In the genomic region with DNA sequence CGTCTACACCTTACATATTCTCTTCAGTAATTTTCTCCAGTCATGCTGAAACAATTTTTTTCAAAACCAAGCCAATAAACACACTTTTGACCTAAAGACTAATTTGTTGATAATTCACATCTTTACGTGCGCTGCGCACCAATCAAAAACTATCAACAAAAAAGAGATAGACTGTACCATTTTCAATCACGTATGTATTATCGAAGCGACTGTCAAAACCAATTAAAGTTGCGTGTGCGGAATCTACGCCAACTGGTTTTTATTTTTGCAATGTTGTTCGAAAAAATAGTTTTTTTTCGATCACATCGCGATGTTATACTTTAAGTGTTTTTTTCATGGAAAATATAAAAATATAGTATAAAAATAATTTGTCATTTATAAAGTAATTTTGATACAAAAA, we compare ENCODE assay signal across 5 worm cellular contexts.
TF ChIP-seq lines count a peak whose summit lies in the region.

No protein-coding gene starts in this region.

TF ChIP-seq in whole organism, L1 larva, 84 proteins besides CTCF, POLR2A, EP300 and RAD21 (continues in another document):
- TF ChIP-seq nhr-90 (tag; optimal IDR thresholded peaks at IDR 0.05; lab: Kevin White, UChicago; ENCODE audit: poor library complexity) = peak; percentile 22
- TF ChIP-seq snpc-4 (tag; optimal IDR thresholded peaks at IDR 0.05; lab: Kevin White, UChicago) = no peak
- no peak for TF ChIP-seq fos-1 (tag; optimal IDR thresholded peaks at IDR 0.05; lab: Kevin White, UChicago)
- peak; percentile 42 for TF ChIP-seq snu-23 (GFP tag; optimal IDR thresholded peaks at IDR 0.05; lab: Kevin White, UChicago)
- peak; percentile 46 for TF ChIP-seq nhr-71 (tag; optimal IDR thresholded peaks at IDR 0.05; lab: Kevin White, UChicago)
- TF ChIP-seq sptf-1 (tag; optimal IDR thresholded peaks at IDR 0.05; lab: Kevin White, UChicago) = no peak
- TF ChIP-seq lin-35 (GFP tag; optimal IDR thresholded peaks at IDR 0.05; lab: Kevin White, UChicago) = peak in 1 of 2 experiments; percentile 12
- TF ChIP-seq elt-3 (tag; optimal IDR thresholded peaks at IDR 0.05; lab: Kevin White, UChicago) = peak in 5 of 6 experiments; percentile 44 to 90 (median 68)
- peak in 1 of 2 experiments; percentile 51 for TF ChIP-seq lsy-2 (tag; optimal IDR thresholded peaks at IDR 0.05; lab: Kevin White, UChicago)
- peak; percentile 82 for TF ChIP-seq grh-1 (GFP tag; IDR thresholded peaks at IDR 0.05; lab: Robert Waterston, UW)
- TF ChIP-seq lin-14 (GFP tag; optimal IDR thresholded peaks at IDR 0.05; lab: Kevin White, UChicago) = peak; percentile 68
- TF ChIP-seq mdl-1 (tag; optimal IDR thresholded peaks at IDR 0.05; lab: Kevin White, UChicago) = peak in 1 of 2 experiments; percentile 24
- TF ChIP-seq xbp-1 (tag; optimal IDR thresholded peaks at IDR 0.05; lab: Kevin White, UChicago) = peak; percentile 2
- TF ChIP-seq lin-39 (tag; optimal IDR thresholded peaks at IDR 0.05; lab: Kevin White, UChicago) = no peak
- TF ChIP-seq unc-130 (tag; optimal IDR thresholded peaks at IDR 0.05; lab: Kevin White, UChicago) = peak; percentile 27
- TF ChIP-seq nhr-47 (tag; optimal IDR thresholded peaks at IDR 0.05; lab: Kevin White, UChicago) = no peak
- peak; percentile 33 for TF ChIP-seq tbx-2 (tag; optimal IDR thresholded peaks at IDR 0.05; lab: Kevin White, UChicago)

TF ChIP-seq in whole organism, L2 larva, 48 proteins besides CTCF, POLR2A, EP300 and RAD21 (continues in another document):
- TF ChIP-seq nhr-25 (tag; optimal IDR thresholded peaks at IDR 0.05; lab: Kevin White, UChicago) = peak; percentile 63
- no peak for TF ChIP-seq mdl-1 (tag; optimal IDR thresholded peaks at IDR 0.05; lab: Kevin White, UChicago)
- no peak for TF ChIP-seq F13H6.1 (tag; optimal IDR thresholded peaks at IDR 0.05; lab: Kevin White, UChicago)
- no peak for TF ChIP-seq elt-3 (tag; optimal IDR thresholded peaks at IDR 0.05; lab: Kevin White, UChicago)
- no peak for TF ChIP-seq egl-27 (tag; optimal IDR thresholded peaks at IDR 0.05; lab: Kevin White, UChicago)
- no peak for TF ChIP-seq elt-1 (tag; optimal IDR thresholded peaks at IDR 0.05; lab: Kevin White, UChicago)
- TF ChIP-seq aly-2 (tag; optimal IDR thresholded peaks at IDR 0.05; lab: Kevin White, UChicago) = no peak
- TF ChIP-seq blmp-1 (tag; optimal IDR thresholded peaks at IDR 0.05; lab: Kevin White, UChicago; ENCODE audit: insufficient read depth) = no peak
- peak; percentile 1 for TF ChIP-seq crh-2 (tag; optimal IDR thresholded peaks at IDR 0.05; lab: Kevin White, UChicago)
- no peak for TF ChIP-seq nhr-77 (tag; optimal IDR thresholded peaks at IDR 0.05; lab: Kevin White, UChicago)
- TF ChIP-seq ama-1 (optimal IDR thresholded peaks at IDR 0.05; lab: Kevin White, UChicago) = no peak
- TF ChIP-seq gmeb-1 (tag; optimal IDR thresholded peaks at IDR 0.05; lab: Kevin White, UChicago) = no peak
- no peak for TF ChIP-seq unc-62 (GFP tag; optimal IDR thresholded peaks at IDR 0.05; lab: Kevin White, UChicago)
- TF ChIP-seq mab-5 (tag; optimal IDR thresholded peaks at IDR 0.05; lab: Kevin White, UChicago) = no peak
- TF ChIP-seq mbf-1 (tag; optimal IDR thresholded peaks at IDR 0.05; lab: Kevin White, UChicago) = no peak
- peak; percentile 46 for TF ChIP-seq sma-9 (GFP tag; optimal IDR thresholded peaks at IDR 0.05; lab: Kevin White, UChicago)
- no peak for TF ChIP-seq sma-9 (tag; optimal IDR thresholded peaks at IDR 0.05; lab: Kevin White, UChicago)
- no peak for TF ChIP-seq unc-39 (tag; optimal IDR thresholded peaks at IDR 0.05; lab: Kevin White, UChicago)
- TF ChIP-seq nhr-11 (tag; optimal IDR thresholded peaks at IDR 0.05; lab: Kevin White, UChicago) = no peak

TF ChIP-seq in whole organism, L3 larva, 47 proteins besides CTCF, POLR2A, EP300 and RAD21:
- no peak for TF ChIP-seq lsy-12 (tag; optimal IDR thresholded peaks at IDR 0.05; lab: Kevin White, UChicago)
- TF ChIP-seq nfya-1 (tag; optimal IDR thresholded peaks at IDR 0.05; lab: Kevin White, UChicago; ENCODE audit: insufficient read depth) = peak; percentile 31
- TF ChIP-seq nhr-25 (tag; optimal IDR thresholded peaks at IDR 0.05; lab: Kevin White, UChicago) = peak; percentile 32

TF ChIP-seq in whole organism, L4 larva, 104 proteins besides CTCF, POLR2A, EP300 and RAD21:
- TF ChIP-seq nhr-28 (tag; optimal IDR thresholded peaks at IDR 0.05; lab: Kevin White, UChicago) = peak; percentile 15
- TF ChIP-seq tra-1 (GFP tag; IDR thresholded peaks at IDR 0.05; lab: Robert Waterston, UW) = 0 out of 2 replicates have a peak, but pooled peaks have one; percentile 17
- TF ChIP-seq dmd-6 (GFP tag; IDR thresholded peaks at IDR 0.05; lab: Robert Waterston, UW) = peak; percentile 34; the same call in 1 of the 2 replicates
- TF ChIP-seq snpc-1.2 (GFP tag; IDR thresholded peaks at IDR 0.05; lab: Robert Waterston, UW) = no peak
- peak in 1 of 2 experiments; percentile 16 for TF ChIP-seq mdl-1 (tag; optimal IDR thresholded peaks at IDR 0.05; lab: Kevin White, UChicago)
- no peak for TF ChIP-seq nhr-48 (tag; optimal IDR thresholded peaks at IDR 0.05; lab: Kevin White, UChicago)
- TF ChIP-seq ceh-20 (GFP tag; IDR thresholded peaks at IDR 0.05; lab: Robert Waterston, UW) = 0 out of 2 replicates have a peak, but pooled peaks have one; percentile 37
- TF ChIP-seq unc-130 (GFP tag; optimal IDR thresholded peaks at IDR 0.05; lab: Kevin White, UChicago) = no peak
- TF ChIP-seq unc-62 (GFP tag; optimal IDR thresholded peaks at IDR 0.05 in 1 of 2; lab: Kevin White, UChicago) = peak in 1 of 2 experiments; percentile 35
- TF ChIP-seq unc-62 (tag; optimal IDR thresholded peaks at IDR 0.05; lab: Kevin White, UChicago) = no peak

TF ChIP-seq in whole organism, young adult, 124 proteins besides CTCF, POLR2A, EP300 and RAD21:
- TF ChIP-seq K11D2.4 (GFP tag; IDR thresholded peaks at IDR 0.05; lab: Robert Waterston, UW) (0 out of 2 replicates have a peak, but pooled peaks have one; percentile 25), lin-40 (tag; optimal IDR thresholded peaks at IDR 0.05; lab: Kevin White, UChicago) (peak; percentile 8), lsy-27 (tag; optimal IDR thresholded peaks at IDR 0.05; lab: Kevin White, UChicago; ENCODE audit: borderline replicate concordance, insufficient read depth) (no peak)
